Worm (Caenorhabditis elegans): ENCODE measurements around the gene T19C4.1.

The T19C4.1 gene

DNA sequence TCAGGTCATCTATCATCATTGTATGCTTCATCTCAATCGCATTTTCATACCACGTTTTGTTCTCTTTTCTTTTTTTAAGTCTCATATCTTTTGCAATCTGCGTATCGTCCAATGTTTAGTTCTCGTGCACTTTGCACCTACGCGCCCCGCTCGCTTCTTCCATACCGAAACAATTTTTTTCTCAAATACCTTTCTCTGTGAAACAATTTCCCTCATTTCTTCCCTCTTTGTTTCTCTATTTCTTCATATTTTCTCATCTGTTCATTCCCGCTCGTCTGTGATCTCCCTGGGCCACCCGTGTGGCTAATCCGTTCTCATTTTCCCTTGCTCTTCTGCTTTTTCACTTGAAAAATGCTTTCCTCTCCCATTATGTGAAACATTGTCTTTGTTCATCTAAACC, 9.2 kb upstream of the T19C4.1 start (continued):
- TF ChIP-seq ces-1 (GFP tag; optimal IDR thresholded peaks at IDR 0.05), result no peak

ce11 chrV:11141179-11141578, 8.3 kb upstream of the T19C4.1 start, which contains the start of gene folt-1:
TSS of gene folt-1 (plus strand) at chrV:11141479.
- TF ChIP-seq pqm-1 (tag; optimal IDR thresholded peaks at IDR 0.05) (no peak), aha-1 (tag; optimal IDR thresholded peaks at IDR 0.05) (no peak), hpl-2 (GFP tag; optimal IDR thresholded peaks at IDR 0.05) (no peak), nhr-19 (GFP tag; conservative IDR thresholded peaks at IDR 0.05) (no peak), nhr-90 (tag; optimal IDR thresholded peaks at IDR 0.05; ENCODE audit: poor library complexity) (no peak), Y116A8C.19 (tag; optimal IDR thresholded peaks at IDR 0.05; ENCODE audit: borderline replicate concordance) (no peak), hlh-17 (GFP tag; optimal IDR thresholded peaks at IDR 0.05; ENCODE audit: borderline replicate concordance) (no peak), lsy-2 (tag; optimal IDR thresholded peaks at IDR 0.05) (no peak), xbp-1 (tag; optimal IDR thresholded peaks at IDR 0.05) (no peak), ceh-90 (tag; optimal IDR thresholded peaks at IDR 0.05) (no peak), ceh-88 (GFP tag; IDR thresholded peaks at IDR 0.05) (no peak), zip-4 (GFP tag; optimal IDR thresholded peaks at IDR 0.05) (no peak), sox-4 (tag; optimal IDR thresholded peaks at IDR 0.05) (no peak)

DNA sequence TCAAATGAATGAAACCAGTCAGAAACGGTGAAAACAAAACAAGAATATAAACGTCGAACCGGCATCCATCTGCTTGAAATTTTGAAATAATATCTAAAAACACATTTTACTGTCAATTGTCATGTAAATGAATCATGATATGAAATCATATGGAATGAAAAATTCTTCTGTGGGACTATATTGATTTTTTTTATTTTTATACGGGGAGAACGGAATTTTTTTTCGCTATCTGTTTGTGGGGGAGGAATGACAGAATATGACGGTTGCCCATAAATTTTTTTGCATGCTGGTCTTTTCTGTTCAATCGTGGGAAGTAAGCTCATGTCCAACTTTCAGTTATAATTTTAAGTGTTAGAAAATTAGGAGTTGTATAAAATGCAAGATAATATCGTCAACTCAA, 4.8 kb upstream of the T19C4.1 start, which contains the start of gene C06H2.7:
Gene C06H2.7 (minus strand): TSS at position 101 of the 400 bp plus-strand sequence.
- no peak for TF ChIP-seq vab-15 (tag; optimal IDR thresholded peaks at IDR 0.05)
- TF ChIP-seq efl-1 (optimal IDR thresholded peaks at IDR 0.05), result no peak
- peak in 1 of 2 experiments; percentile 7 for TF ChIP-seq efl-1 (GFP tag; optimal IDR thresholded peaks at IDR 0.05 in 1 of 2)

DNA sequence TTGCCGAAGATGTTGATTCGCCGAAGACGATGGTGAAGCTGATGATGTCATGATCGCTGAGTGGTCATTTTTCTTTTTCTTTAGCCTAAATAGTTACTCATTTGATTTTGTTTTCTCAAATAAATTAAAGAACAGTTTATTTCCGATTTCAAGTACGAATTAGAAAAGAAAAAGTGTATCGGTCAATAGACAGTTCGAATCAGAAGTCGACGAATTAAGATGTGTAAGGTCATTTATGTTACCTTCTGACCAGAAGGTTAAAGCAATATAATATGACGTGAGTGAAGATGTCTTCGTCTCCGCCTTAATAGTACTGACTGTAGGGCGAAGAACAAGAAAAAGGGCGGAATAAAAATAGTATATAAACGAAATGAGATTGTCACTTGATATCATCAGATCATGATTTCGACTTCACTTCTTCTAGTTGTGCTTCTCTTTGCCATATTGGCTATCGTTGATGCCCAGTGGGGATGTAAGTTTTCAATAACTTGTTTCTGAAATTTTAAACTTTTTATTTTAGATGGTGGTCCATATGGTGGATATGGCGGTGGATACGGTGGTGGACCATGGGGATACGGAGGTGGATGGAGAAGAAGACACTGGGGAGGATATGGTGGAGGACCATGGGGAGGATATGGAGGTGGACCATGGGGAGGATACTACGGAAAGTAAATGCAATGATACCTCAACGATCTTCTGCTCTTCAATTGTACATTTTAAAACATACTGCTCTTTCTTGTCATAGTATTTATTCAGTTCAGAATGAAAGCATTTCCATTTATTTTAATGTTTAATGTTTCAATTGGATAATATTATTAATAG, 2.3 kb upstream of the T19C4.1 start, which contains the start of the genes T19C4.24 and nlp-33:
Gene T19C4.24 (minus strand): TSS at position 51 of the 822 bp plus-strand sequence.
Gene nlp-33 (plus strand): TSS at position 389 of the 822 bp plus-strand sequence.
- TF ChIP-seq nhr-20 (tag; optimal IDR thresholded peaks at IDR 0.05), result peak; percentile 54
- TF ChIP-seq lin-14 (GFP tag; optimal IDR thresholded peaks at IDR 0.05), result peak; percentile 63
- peak; percentile 82 for TF ChIP-seq ama-1 (optimal IDR thresholded peaks at IDR 0.05)
- TF ChIP-seq elt-3 (tag; optimal IDR thresholded peaks at IDR 0.05), result peak in 2 of 6 experiments; percentile 60 to 74
- TF ChIP-seq unc-86 (tag; optimal IDR thresholded peaks at IDR 0.05), result no peak
- peak; percentile 50 for TF ChIP-seq snu-23 (GFP tag; optimal IDR thresholded peaks at IDR 0.05)
- no peak for TF ChIP-seq snpc-4 (tag; optimal IDR thresholded peaks at IDR 0.05)
- TF ChIP-seq lsy-2 (tag; optimal IDR thresholded peaks at IDR 0.05), result peak in 1 of 2 experiments; percentile 8
- no peak for TF ChIP-seq tlp-1 (tag; optimal IDR thresholded peaks at IDR 0.05)
- peak; percentile 30; the same call in 1 of the 2 replicates for TF ChIP-seq grh-1 (GFP tag; IDR thresholded peaks at IDR 0.05)
- no peak for TF ChIP-seq hpl-2 (GFP tag; optimal IDR thresholded peaks at IDR 0.05)
- TF ChIP-seq lin-35 (GFP tag; optimal IDR thresholded peaks at IDR 0.05), result peak in 1 of 2 experiments; percentile 19
- no peak for TF ChIP-seq xbp-1 (tag; optimal IDR thresholded peaks at IDR 0.05)
- peak; percentile 26 for TF ChIP-seq blmp-1 (tag; optimal IDR thresholded peaks at IDR 0.05)
- TF ChIP-seq nhr-71 (tag; optimal IDR thresholded peaks at IDR 0.05), result peak; percentile 40
- no peak for TF ChIP-seq pag-3 (tag; optimal IDR thresholded peaks at IDR 0.05; ENCODE audit: borderline replicate concordance, insufficient read depth)
- TF ChIP-seq nhr-90 (tag; optimal IDR thresholded peaks at IDR 0.05; ENCODE audit: poor library complexity), result peak; percentile 51
- TF ChIP-seq swsn-7 (tag; optimal IDR thresholded peaks at IDR 0.05), result no peak
- TF ChIP-seq nhr-85 (tag), result peak; percentile 89
- TF ChIP-seq nhr-19 (GFP tag; conservative IDR thresholded peaks at IDR 0.05), result peak; percentile 16; the same call in 1 of the 2 replicates
- TF ChIP-seq tbx-2 (tag; optimal IDR thresholded peaks at IDR 0.05), result peak; percentile 20

DNA sequence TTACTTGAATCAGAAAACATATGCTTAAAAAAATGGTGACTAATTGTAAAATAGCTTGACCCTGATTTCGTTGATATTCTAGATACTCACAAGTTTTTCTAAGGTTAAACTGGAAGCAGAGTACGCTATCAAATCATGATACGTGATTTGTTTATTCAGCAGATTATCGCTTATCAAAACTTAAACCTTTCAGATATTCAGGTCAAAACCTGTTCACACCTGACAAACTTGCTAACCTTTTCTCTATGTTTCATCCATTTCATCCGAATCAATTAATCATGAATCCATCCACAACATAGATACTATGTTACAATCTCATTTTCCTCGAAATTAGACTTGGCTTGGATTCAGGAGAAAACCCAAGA, 1.7 kb upstream of the T19C4.1 start:
- TF ChIP-seq nhr-71 (tag; optimal IDR thresholded peaks at IDR 0.05), result peak; percentile 38
- TF ChIP-seq efl-1 (optimal IDR thresholded peaks at IDR 0.05), result no peak
- peak in 1 of 2 experiments; percentile 76 for TF ChIP-seq efl-1 (GFP tag; optimal IDR thresholded peaks at IDR 0.05 in 1 of 2)
- peak; percentile 17 for TF ChIP-seq nhr-90 (tag; optimal IDR thresholded peaks at IDR 0.05; ENCODE audit: poor library complexity)
- TF ChIP-seq lsy-2 (tag; optimal IDR thresholded peaks at IDR 0.05), result peak in 1 of 2 experiments; percentile 12
- no peak for TF ChIP-seq lin-35 (GFP tag; optimal IDR thresholded peaks at IDR 0.05)
- peak; percentile 86 for TF ChIP-seq nhr-85 (tag)
- TF ChIP-seq elt-3 (tag; optimal IDR thresholded peaks at IDR 0.05), result peak in 1 of 6 experiments; percentile 76
- peak; percentile 9 for TF ChIP-seq jun-1 (tag; optimal IDR thresholded peaks at IDR 0.05)
- peak; percentile 18 for TF ChIP-seq ztf-4 (tag; optimal IDR thresholded peaks at IDR 0.05)
- TF ChIP-seq unc-130 (tag; optimal IDR thresholded peaks at IDR 0.05), result no peak
- no peak for TF ChIP-seq nhr-12 (tag; optimal IDR thresholded peaks at IDR 0.05)

Measured in whole organism, L1 larva.